Fruit fly (Drosophila melanogaster): ENCODE data around the gene CG44227.

DNA sequence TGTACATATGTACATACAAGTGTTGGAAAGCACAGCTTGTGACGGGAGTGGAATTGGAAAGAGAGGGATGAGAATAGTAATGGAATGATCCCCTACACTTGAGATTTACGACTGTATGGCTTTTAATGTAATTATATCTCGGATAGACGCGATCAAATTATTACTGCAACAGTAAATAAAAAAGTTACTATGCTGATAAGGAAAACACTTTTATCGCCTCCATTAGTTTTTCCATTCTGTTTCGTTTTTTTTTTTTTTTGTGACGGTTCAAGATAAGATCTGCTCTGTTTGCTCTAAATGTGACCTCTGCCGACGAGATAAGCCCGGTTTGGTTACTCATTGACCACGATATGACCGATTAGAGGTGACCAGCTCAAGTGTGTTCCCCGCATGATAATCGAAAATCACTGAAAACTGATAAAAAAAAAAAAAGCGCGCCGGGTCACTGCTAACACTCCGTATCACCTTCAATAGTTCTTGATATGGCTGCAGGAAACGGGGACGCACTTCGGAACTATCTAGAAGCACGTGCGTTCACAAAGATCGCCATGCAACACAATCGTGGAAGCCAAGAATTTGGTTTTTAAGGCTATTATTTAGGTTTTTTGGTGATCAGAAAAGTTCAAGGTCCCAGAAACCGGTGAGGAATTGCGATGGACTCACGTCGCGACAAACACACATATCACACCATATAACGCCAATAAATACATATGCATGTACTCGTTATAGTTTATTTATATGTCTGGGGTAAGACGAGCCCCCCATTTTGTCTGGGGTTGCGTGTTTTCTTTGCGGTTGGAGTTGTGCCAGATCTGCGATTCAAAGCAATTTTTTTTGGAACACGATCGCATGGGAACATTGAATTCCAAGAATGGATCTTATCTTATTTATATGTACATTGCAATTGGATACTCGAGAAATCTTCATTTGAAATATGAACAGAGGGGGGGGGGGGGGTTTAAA is 14.2 kb downstream of the CG44227 start, which contains the start of gene p:
- TF ChIP-seq pan (optimal IDR thresholded peaks at IDR 0.05) (no peak), psq (optimal IDR thresholded peaks at IDR 0.05) (no peak), Dll (optimal IDR thresholded peaks at IDR 0.05) (no peak)

Measured in whole organism.